Worm (Caenorhabditis elegans) whole organism, L4 larva: ENCODE results near the gene F19B10.3.

Experiments
- F10B5.3 ChIP-seq: sonication (generic microtip); optimal IDR thresholded peaks from 2 replicates; lab custom pipeline; 2016; ENCODE audit warnings: mild to moderate bottlenecking, missing genetic modification characterization, missing compliant biosample characterization
- T20F7.1 ChIP-seq: fragments of 200-800 bp; sonication (Bioruptor generic); optimal IDR thresholded peaks from 2 replicates; lab custom pipeline; 2018; ENCODE audit warnings: mild to moderate bottlenecking, missing genetic modification characterization, missing compliant biosample characterization
- Y105C5A.15 ChIP-seq: fragments of 200-800 bp; sonication (Bioruptor generic); IDR thresholded peaks from 2 replicates; pipeline ENCODE4 v1.3.6; 2022; ENCODE audit warnings: missing genetic modification characterization, missing compliant biosample characterization
- Y5F2A.4 ChIP-seq: fragments of 200-800 bp; sonication (Bioruptor generic); optimal IDR thresholded peaks from 2 replicates; lab custom pipeline; 2018; ENCODE audit warnings: mild to moderate bottlenecking, missing genetic modification characterization, missing compliant biosample characterization
- Y75B8A.6 ChIP-seq: fragments of 200-800 bp; sonication (Bioruptor generic); IDR thresholded peaks from 2 replicates; pipeline ENCODE4 v1.3.6; 2022; ENCODE audit warnings: missing genetic modification reagents, missing genetic modification characterization, missing compliant biosample characterization
- ZK337.2 ChIP-seq: fragments of 200-800 bp; sonication (Bioruptor generic); IDR thresholded peaks from 2 replicates; pipeline ENCODE4 v1.3.6; 2022; ENCODE audit warnings: missing genetic modification reagents, missing genetic modification characterization, missing compliant biosample characterization
- ceh-20 ChIP-seq: fragments of 200-800 bp; sonication (Bioruptor generic); IDR thresholded peaks from 2 replicates; pipeline ENCODE4 v1.3.6; 2022; ENCODE audit warnings: missing genetic modification reagents, missing genetic modification characterization, missing compliant biosample characterization
- ceh-28 ChIP-seq: fragments of 150-350 bp; optimal IDR thresholded peaks from 2 replicates; lab custom pipeline; 2014; ENCODE audit warnings: missing biosample characterization, missing genetic modification reagents, missing genetic modification characterization
- ces-1 ChIP-seq: fragments of 150-350 bp; sonication (generic microtip); optimal IDR thresholded peaks from 4 replicates; lab custom pipeline; 2014; ENCODE audit warnings: missing biosample characterization, missing genetic modification reagents, missing genetic modification characterization
- cey-2 ChIP-seq: sonication (generic microtip); optimal IDR thresholded peaks from 3 replicates; lab custom pipeline; 2017; ENCODE audit warnings: missing genetic modification characterization, mild to moderate bottlenecking, missing compliant biosample characterization, antibody characterized with exemption, borderline replicate concordance; ENCODE audit not compliant: insufficient read depth
- daf-16 ChIP-seq, 3 experiments: sonication (generic microtip); optimal IDR thresholded peaks; 2 replicates each; lab custom pipeline; 2016 to 2017; ENCODE audit warnings: missing genetic modification characterization in 3 of 3, missing genetic modification reagents in 3 of 3, mild to moderate bottlenecking in 2 of 3, missing compliant biosample characterization in 2 of 3, missing biosample characterization in 1 of 3, moderate library complexity in 1 of 3
- daf-19 ChIP-seq: fragments of 200-800 bp; sonication (Bioruptor generic); conservative IDR thresholded peaks from 2 replicates; pipeline ENCODE4 v1.3.6; 2022; ENCODE audit warnings: missing genetic modification characterization, missing compliant biosample characterization
- dmd-6 ChIP-seq: fragments of 200-800 bp; sonication (Bioruptor generic); IDR thresholded peaks from 2 replicates; pipeline ENCODE4 v1.3.6; 2022; ENCODE audit warnings: missing genetic modification reagents, missing genetic modification characterization, missing compliant biosample characterization
- duxl-1 ChIP-seq: sonication (generic microtip); optimal IDR thresholded peaks from 2 replicates; lab custom pipeline; 2016; ENCODE audit warnings: mild to moderate bottlenecking, missing genetic modification characterization, moderate library complexity, missing compliant biosample characterization; ENCODE audit not compliant: poor library complexity
- egl-43 ChIP-seq: fragments of 200-800 bp; sonication (Bioruptor generic); IDR thresholded peaks from 2 replicates; pipeline ENCODE4 v1.3.6; 2022; ENCODE audit warnings: missing genetic modification reagents, missing genetic modification characterization, missing compliant biosample characterization
- fos-1 ChIP-seq: fragments of 150-350 bp; optimal IDR thresholded peaks from 2 replicates; lab custom pipeline; 2014; ENCODE audit warnings: missing biosample characterization, missing genetic modification characterization
- gei-8 ChIP-seq: fragments of 200-800 bp; sonication (Bioruptor generic); optimal IDR thresholded peaks from 2 replicates; lab custom pipeline; 2018; ENCODE audit warnings: mild to moderate bottlenecking, missing genetic modification characterization, missing compliant biosample characterization
- hlh-11 ChIP-seq: fragments of 200-800 bp; sonication (Bioruptor generic); optimal IDR thresholded peaks from 2 replicates; lab custom pipeline; 2018; ENCODE audit warnings: mild to moderate bottlenecking, missing genetic modification characterization, missing compliant biosample characterization
- hlh-30 ChIP-seq: sonication (generic microtip); optimal IDR thresholded peaks from 2 replicates; lab custom pipeline; 2017; ENCODE audit warnings: antibody characterized with exemption, mild to moderate bottlenecking, missing genetic modification characterization, missing compliant biosample characterization; ENCODE audit not compliant: insufficient read depth
- lin-15B ChIP-seq: fragments of 150-350 bp; sonication (generic microtip); optimal IDR thresholded peaks from 3 replicates; lab custom pipeline; 2014; ENCODE audit warnings: missing biosample characterization, missing genetic modification characterization
- lin-38 ChIP-seq: fragments of 200-800 bp; sonication (Bioruptor generic); IDR thresholded peaks from 2 replicates; pipeline ENCODE4 v1.3.6; 2022; ENCODE audit warnings: missing genetic modification reagents, missing genetic modification characterization, missing compliant biosample characterization
- lsy-2 ChIP-seq, 2 experiments: fragments of 150-350 bp in 1 of 2; sonication (generic microtip) in 1 of 2; optimal IDR thresholded peaks; 2 replicates each; lab custom pipeline; 2014 to 2017; ENCODE audit warnings: missing biosample characterization in 2 of 2, missing genetic modification characterization in 2 of 2
- mdt-29 ChIP-seq: fragments of 200-800 bp; sonication (Bioruptor generic); IDR thresholded peaks from 2 replicates; pipeline ENCODE4 v1.3.6; 2022; ENCODE audit warnings: missing genetic modification reagents, missing genetic modification characterization, missing compliant biosample characterization
- mes-2 ChIP-seq: sonication (generic microtip); optimal IDR thresholded peaks from 2 replicates; lab custom pipeline; 2016; ENCODE audit warnings: missing genotype, mild to moderate bottlenecking, missing genetic modification characterization, missing compliant biosample characterization; ENCODE audit not compliant: poor library complexity, severe bottlenecking
- nhr-10 ChIP-seq: fragments of 150-350 bp; optimal IDR thresholded peaks from 2 replicates; lab custom pipeline; 2014; ENCODE audit warnings: missing biosample characterization, missing genetic modification characterization
- nhr-11 ChIP-seq: fragments of 150-350 bp; optimal IDR thresholded peaks from 2 replicates; lab custom pipeline; 2014; ENCODE audit warnings: missing biosample characterization, missing genetic modification characterization
- nhr-237 ChIP-seq: sonication (generic microtip); optimal IDR thresholded peaks from 2 replicates; lab custom pipeline; 2017; ENCODE audit warnings: missing biosample characterization, missing genetic modification characterization
- nhr-42 ChIP-seq: fragments of 200-800 bp; sonication (Bioruptor generic); IDR thresholded peaks from 2 replicates; pipeline ENCODE4 v1.3.6; 2022; ENCODE audit warnings: missing genetic modification characterization, missing compliant biosample characterization
- nhr-48 ChIP-seq: sonication (generic microtip); optimal IDR thresholded peaks from 2 replicates; lab custom pipeline; 2016; ENCODE audit warnings: mild to moderate bottlenecking, missing genetic modification characterization, missing compliant biosample characterization
- nhr-6 ChIP-seq: fragments of 150-350 bp; optimal IDR thresholded peaks from 2 replicates; lab custom pipeline; 2014; ENCODE audit warnings: missing biosample characterization, missing genetic modification characterization
- nhr-76 ChIP-seq: fragments of 150-350 bp; optimal IDR thresholded peaks from 2 replicates; lab custom pipeline; 2014; ENCODE audit warnings: missing biosample characterization, missing genetic modification characterization
- pqm-1 ChIP-seq: sonication (generic microtip); optimal IDR thresholded peaks from 2 replicates; lab custom pipeline; 2017; ENCODE audit warnings: missing biosample characterization, missing genetic modification characterization
- sdz-12 ChIP-seq: fragments of 200-800 bp; sonication (Bioruptor generic); optimal IDR thresholded peaks from 2 replicates; lab custom pipeline; 2018; ENCODE audit warnings: mild to moderate bottlenecking, missing genetic modification characterization, missing compliant biosample characterization
- tag-97 ChIP-seq: fragments of 200-800 bp; sonication (Bioruptor generic); IDR thresholded peaks from 2 replicates; pipeline ENCODE4 v1.3.6; 2022; ENCODE audit warnings: missing genetic modification characterization, missing compliant biosample characterization
- unc-62 ChIP-seq, 3 experiments: fragments of 150-350 bp in 1 of 3; sonication (generic microtip); optimal IDR thresholded peaks in 2 of 3; peaks in 1 of 3; 1 replicate in 1 of 3; 2 replicates in 2 of 3; lab custom pipeline; 2014 to 2017; ENCODE audit warnings: missing biosample characterization in 3 of 3, missing genetic modification characterization in 3 of 3, missing genetic modification reagents in 3 of 3, missing genotype in 1 of 3
- zag-1 ChIP-seq: fragments of 150-350 bp; optimal IDR thresholded peaks from 2 replicates; lab custom pipeline; 2014; ENCODE audit warnings: missing biosample characterization, missing genetic modification characterization
- ztf-11 ChIP-seq: fragments of 150-350 bp; optimal IDR thresholded peaks from 2 replicates; lab custom pipeline; 2014; ENCODE audit warnings: missing biosample characterization, missing genetic modification characterization
- ztf-7 ChIP-seq: fragments of 150-350 bp; optimal IDR thresholded peaks from 2 replicates; lab custom pipeline; 2014; ENCODE audit warnings: missing biosample characterization, missing genetic modification characterization

F19B10.3 gene

ce11 chrII:3664470-3664869, at the start of gene F19B10.3:
TSS of gene F19B10.3 (plus strand) at chrII:3664770.
- TF ChIP-seq nhr-42 = no peak
- TF ChIP-seq fos-1 (tag; lab: Kevin White, UChicago) = no peak
- no peak for TF ChIP-seq tag-97
- no peak for TF ChIP-seq mdt-29 (GFP tag; lab: Robert Waterston, UW)
- TF ChIP-seq Y75B8A.6 (GFP tag; lab: Robert Waterston, UW) = no peak
- no peak for TF ChIP-seq ztf-7
- no peak for TF ChIP-seq nhr-10 (tag; lab: Kevin White, UChicago)
- TF ChIP-seq nhr-6 (tag; lab: Kevin White, UChicago) = no peak
- TF ChIP-seq F10B5.3 = no peak
- no peak for TF ChIP-seq Y5F2A.4 (GFP tag; lab: Kevin White, UChicago)
- no peak for TF ChIP-seq ztf-11 (tag; lab: Kevin White, UChicago)
- no peak for TF ChIP-seq zag-1 (tag; lab: Kevin White, UChicago)
- TF ChIP-seq cey-2 (tag; lab: Kevin White, UChicago) = no peak
- TF ChIP-seq nhr-48 (tag; lab: Kevin White, UChicago) = no peak
- TF ChIP-seq hlh-30 = no peak
- TF ChIP-seq T20F7.1 (GFP tag; lab: Kevin White, UChicago) = no peak
- no peak for TF ChIP-seq ceh-28
- TF ChIP-seq daf-19 = no peak

- TF ChIP-seq unc-62 (GFP tag; optimal IDR thresholded peaks at IDR 0.05 in 1 of 2; lab: Kevin White, UChicago) (peak in 1 of 2 experiments; percentile 5), unc-62 (tag; optimal IDR thresholded peaks at IDR 0.05; lab: Kevin White, UChicago) (no peak), mes-2 (peak; percentile 1), zag-1 (tag; lab: Kevin White, UChicago) (no peak), daf-16 (GFP tag; optimal IDR thresholded peaks at IDR 0.05; lab: Kevin White, UChicago) (no peak), daf-16 (tag; optimal IDR thresholded peaks at IDR 0.05; lab: Kevin White, UChicago) (no peak), duxl-1 (tag; lab: Kevin White, UChicago) (peak; percentile 86)
These were observed 48.0 kb upstream of the F19B10.3 start for ce11 chrII:3616615-3617014.

- TF ChIP-seq nhr-76 (tag; lab: Kevin White, UChicago) (no peak), ceh-28 (no peak), ces-1 (GFP tag; lab: Kevin White, UChicago) (no peak), nhr-237 (tag; lab: Kevin White, UChicago) (no peak), lsy-2 (tag; optimal IDR thresholded peaks at IDR 0.05; lab: Kevin White, UChicago) (no peak), dmd-6 (GFP tag; lab: Robert Waterston, UW) (no peak), ceh-20 (GFP tag; lab: Robert Waterston, UW) (no peak), lin-38 (GFP tag; lab: Robert Waterston, UW) (no peak), hlh-11 (tag; lab: Kevin White, UChicago) (no peak), lin-15B (no peak), ZK337.2 (GFP tag; lab: Robert Waterston, UW) (no peak), nhr-11 (tag; lab: Kevin White, UChicago) (no peak), gei-8 (GFP tag; lab: Kevin White, UChicago) (no peak), egl-43 (GFP tag; lab: Robert Waterston, UW) (no peak), nhr-42 (no peak), Y5F2A.4 (GFP tag; lab: Kevin White, UChicago) (no peak), Y105C5A.15 (GFP tag; lab: Robert Waterston, UW) (no peak), daf-19 (no peak), sdz-12 (no peak), pqm-1 (tag; lab: Kevin White, UChicago) (no peak)
These were observed 47.1 kb upstream of the F19B10.3 start, which contains the start of gene F40E12.1 for ce11 chrII:3617512-3617911. TSS of gene F40E12.1 (plus strand) at chrII:3617812.
